Worm (Caenorhabditis elegans): ENCODE data around the gene C16C8.11.
"Not testable (repeated sequence)": the region's sequence is repeated elsewhere in the genome, so short reads cannot be mapped to it uniquely, and the experiment has no call there.

Gene C16C8.11

ce11 chrII:3460048-3460447 is 6.5 kb downstream of the C16C8.11 start, which contains the start of gene C16C8.7 (continued):
- no peak for TF ChIP-seq mes-4 (tag; optimal IDR thresholded peaks at IDR 0.05)
- no peak for TF ChIP-seq rcor-1 (GFP tag; IDR thresholded peaks at IDR 0.05)
- no peak for TF ChIP-seq ceh-40 (GFP tag; IDR thresholded peaks at IDR 0.05)

ce11 chrII:3461586-3461985 is 8.1 kb downstream of the C16C8.11 start, which contains the start of gene C16C8.8:
C16C8.8 (minus strand) TSS chrII:3461686.
- no peak for TF ChIP-seq cebp-2 (GFP tag; IDR thresholded peaks at IDR 0.05)
- TF ChIP-seq hlh-26 (GFP tag; conservative IDR thresholded peaks at IDR 0.05): no peak
- no peak for TF ChIP-seq ceh-79 (tag; optimal IDR thresholded peaks at IDR 0.05)
- TF ChIP-seq ceh-27 (GFP tag; optimal IDR thresholded peaks at IDR 0.05): no peak
- TF ChIP-seq lin-40 (tag; optimal IDR thresholded peaks at IDR 0.05): no peak

ce11 chrII:3463097-3463496 is 9.6 kb downstream of the C16C8.11 start, which contains the start of gene C16C8.9:
C16C8.9 (minus strand) TSS chrII:3463197.
- TF ChIP-seq madf-6 (GFP tag; IDR thresholded peaks at IDR 0.05) (no peak), F39B2.1 (GFP tag; IDR thresholded peaks at IDR 0.05) (no peak), lsl-1 (GFP tag; optimal IDR thresholded peaks at IDR 0.05) (no peak), C06A6.2 (GFP tag; conservative IDR thresholded peaks at IDR 0.05) (no peak), zim-3 (tag; optimal IDR thresholded peaks at IDR 0.05) (no peak), B0035.1 (tag; optimal IDR thresholded peaks at IDR 0.05) (no peak)

- not testable (repeated sequence) for TF ChIP-seq egrh-3, sea-2, Y53F4B.3 (GFP tag; IDR thresholded peaks at IDR 0.05)
Observed at ce11 chrII:3464580-3464979, 11.1 kb downstream of the C16C8.11 start, which contains the start of gene C16C8.10. C16C8.10 (minus strand) TSS chrII:3464680.

ce11 chrII:3470549-3470948 is 17.0 kb downstream of the C16C8.11 start, which contains the start of gene Y49F6B.20:
Y49F6B.20 (minus strand) TSS chrII:3470649.
- TF ChIP-seq F39B2.1 (GFP tag; IDR thresholded peaks at IDR 0.05) (no peak), K11D2.4 (GFP tag; IDR thresholded peaks at IDR 0.05) (no peak), K12H6.12 (tag; optimal IDR thresholded peaks at IDR 0.05) (no peak), unc-130 (GFP tag; optimal IDR thresholded peaks at IDR 0.05) (no peak), nhr-120 (GFP tag; IDR thresholded peaks at IDR 0.05) (no peak), nfya-1 (tag; optimal IDR thresholded peaks at IDR 0.05; ENCODE audit: borderline replicate concordance, insufficient read depth) (no peak), attf-5 (GFP tag; optimal IDR thresholded peaks at IDR 0.05) (no peak), madf-10 (tag; optimal IDR thresholded peaks at IDR 0.05) (no peak), aptf-2 (GFP tag; conservative IDR thresholded peaks at IDR 0.05) (no peak), sptf-2 (GFP tag; optimal IDR thresholded peaks at IDR 0.05) (no peak), B0336.3 (GFP tag; IDR thresholded peaks at IDR 0.05) (no peak), egl-44 (GFP tag; IDR thresholded peaks at IDR 0.05) (no peak)

ce11 chrII:3471603-3472002 is 18.1 kb downstream of the C16C8.11 start, which contains the start of gene Y49F6B.13:
Y49F6B.13 (minus strand) TSS chrII:3471703.
- TF ChIP-seq zim-3 (tag; optimal IDR thresholded peaks at IDR 0.05): no peak
- TF ChIP-seq rpc-1 (optimal IDR thresholded peaks at IDR 0.05): no peak
- no peak for TF ChIP-seq rpc-1 (tag; optimal IDR thresholded peaks at IDR 0.05)
- no peak for TF ChIP-seq ceh-100 (GFP tag; IDR thresholded peaks at IDR 0.05)
- TF ChIP-seq madf-8 (GFP tag; conservative IDR thresholded peaks at IDR 0.05): no peak
- no peak for TF ChIP-seq cebp-2 (GFP tag; IDR thresholded peaks at IDR 0.05)
- no peak for TF ChIP-seq snpc-4 (GFP tag; optimal IDR thresholded peaks at IDR 0.05)
- no peak for TF ChIP-seq snpc-4 (tag; optimal IDR thresholded peaks at IDR 0.05)
- TF ChIP-seq egl-44 (GFP tag; IDR thresholded peaks at IDR 0.05): no peak
- TF ChIP-seq ztf-25 (GFP tag; IDR thresholded peaks at IDR 0.05): no peak
- TF ChIP-seq aptf-2 (GFP tag; conservative IDR thresholded peaks at IDR 0.05): no peak
- no peak for TF ChIP-seq let-526 (GFP tag; IDR thresholded peaks at IDR 0.05)
- no peak for TF ChIP-seq athp-1 (tag; optimal IDR thresholded peaks at IDR 0.05)
- TF ChIP-seq repo-1 (tag; optimal IDR thresholded peaks at IDR 0.05): no peak
